Fruit fly (Drosophila melanogaster) whole organism, prepupa: ENCODE results near the gene Irk1.

Source experiments
- CG1621 ChIP-seq: fragments of 200-800 bp; sonication (Bioruptor generic); optimal IDR thresholded peaks from 3 replicates; lab custom pipeline; 2018; ENCODE audit warnings: missing biosample characterization, mild to moderate bottlenecking, missing genetic modification characterization
- CG4318 ChIP-seq: fragments of 200-800 bp; sonication (Bioruptor generic); optimal IDR thresholded peaks from 3 replicates; lab custom pipeline; 2017; ENCODE audit warnings: missing biosample characterization, mild to moderate bottlenecking, missing genetic modification characterization
- OdsH ChIP-seq: fragments of 200-800 bp; sonication (Bioruptor generic); optimal IDR thresholded peaks from 3 replicates; lab custom pipeline; 2016; ENCODE audit warnings: missing biosample characterization, missing genetic modification characterization
- net ChIP-seq: fragments of 200-800 bp; sonication (Bioruptor generic); optimal IDR thresholded peaks from 3 replicates; lab custom pipeline; 2016; ENCODE audit warnings: missing biosample characterization, missing genetic modification characterization

DNA sequence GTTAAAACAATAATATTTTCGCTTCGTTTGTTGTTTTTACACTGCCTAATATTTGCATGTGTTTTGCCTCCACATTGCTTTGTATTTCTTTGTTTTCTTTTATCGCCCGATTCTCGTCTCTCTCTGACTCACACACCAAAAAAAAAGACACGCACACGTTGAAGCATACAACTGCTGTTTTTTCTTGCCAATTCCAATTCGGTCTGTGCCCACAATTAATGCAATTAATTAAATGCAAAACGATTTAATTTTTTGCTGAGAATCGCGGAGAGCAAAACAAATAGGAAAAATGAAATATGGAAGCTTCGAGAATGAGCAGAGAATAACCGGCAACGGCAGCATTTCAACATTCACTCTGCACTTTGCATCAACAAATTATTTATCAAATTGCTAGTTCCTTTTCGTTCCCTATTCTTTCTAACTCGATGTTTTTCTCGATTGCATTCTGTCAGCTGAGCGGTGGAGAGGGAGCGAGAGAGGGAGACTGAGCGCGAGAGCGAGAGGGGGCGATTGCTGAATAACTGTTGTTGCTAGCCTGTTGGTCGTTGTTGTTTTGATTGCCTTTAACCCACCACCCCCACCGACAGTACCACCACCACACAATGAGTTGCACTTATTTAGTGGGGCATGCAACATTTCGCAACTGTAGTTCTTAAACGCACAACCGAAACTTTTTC lies 53.0 kb downstream of the Irk1 start:
- TF ChIP-seq net (no peak), CG1621 (no peak), OdsH (GFP tag; lab: Kevin White, UChicago) (no peak), CG4318 (no peak)
